Worm (Caenorhabditis elegans) whole organism, late embryonic: ENCODE data around the gene math-31.

Source experiments
- C08G9.2 ChIP-seq: sonication (generic microtip); optimal IDR thresholded peaks from 2 replicates; lab custom pipeline; 2016; ENCODE audit warnings: mild to moderate bottlenecking, missing genetic modification characterization, moderate library complexity, missing compliant biosample characterization
- ahr-1 ChIP-seq: sonication (generic microtip); optimal IDR thresholded peaks from 2 replicates; lab custom pipeline; 2016; ENCODE audit warnings: missing genetic modification characterization, missing compliant biosample characterization
- dmd-4 ChIP-seq: sonication (generic microtip); optimal IDR thresholded peaks from 2 replicates; lab custom pipeline; 2016; ENCODE audit warnings: borderline replicate concordance, missing genetic modification characterization, missing compliant biosample characterization
- elt-4 ChIP-seq: sonication (generic microtip); optimal IDR thresholded peaks from 2 replicates; lab custom pipeline; 2016; ENCODE audit warnings: missing genetic modification characterization, missing compliant biosample characterization
- fkh-6 ChIP-seq: sonication (generic microtip); optimal IDR thresholded peaks from 2 replicates; lab custom pipeline; 2016; ENCODE audit warnings: missing genetic modification characterization, missing compliant biosample characterization
- hlh-8 ChIP-seq: sonication (generic microtip); optimal IDR thresholded peaks from 2 replicates; lab custom pipeline; 2016; ENCODE audit warnings: missing genotype, missing genetic modification characterization, missing compliant biosample characterization
- mec-3 ChIP-seq: sonication (generic microtip); optimal IDR thresholded peaks from 2 replicates; lab custom pipeline; 2016; ENCODE audit warnings: borderline replicate concordance, missing genetic modification characterization, missing compliant biosample characterization
- nhr-11 ChIP-seq: fragments of 150-350 bp; optimal IDR thresholded peaks from 2 replicates; lab custom pipeline; 2014; ENCODE audit warnings: missing biosample characterization, missing genetic modification characterization
- pag-3 ChIP-seq: sonication (generic microtip); optimal IDR thresholded peaks from 2 replicates; lab custom pipeline; 2016; ENCODE audit warnings: missing compliant biosample characterization, missing genetic modification characterization, borderline replicate concordance
- tbx-2 ChIP-seq: sonication (generic microtip); optimal IDR thresholded peaks from 2 replicates; lab custom pipeline; 2016; ENCODE audit warnings: missing genetic modification characterization, missing compliant biosample characterization

DNA sequence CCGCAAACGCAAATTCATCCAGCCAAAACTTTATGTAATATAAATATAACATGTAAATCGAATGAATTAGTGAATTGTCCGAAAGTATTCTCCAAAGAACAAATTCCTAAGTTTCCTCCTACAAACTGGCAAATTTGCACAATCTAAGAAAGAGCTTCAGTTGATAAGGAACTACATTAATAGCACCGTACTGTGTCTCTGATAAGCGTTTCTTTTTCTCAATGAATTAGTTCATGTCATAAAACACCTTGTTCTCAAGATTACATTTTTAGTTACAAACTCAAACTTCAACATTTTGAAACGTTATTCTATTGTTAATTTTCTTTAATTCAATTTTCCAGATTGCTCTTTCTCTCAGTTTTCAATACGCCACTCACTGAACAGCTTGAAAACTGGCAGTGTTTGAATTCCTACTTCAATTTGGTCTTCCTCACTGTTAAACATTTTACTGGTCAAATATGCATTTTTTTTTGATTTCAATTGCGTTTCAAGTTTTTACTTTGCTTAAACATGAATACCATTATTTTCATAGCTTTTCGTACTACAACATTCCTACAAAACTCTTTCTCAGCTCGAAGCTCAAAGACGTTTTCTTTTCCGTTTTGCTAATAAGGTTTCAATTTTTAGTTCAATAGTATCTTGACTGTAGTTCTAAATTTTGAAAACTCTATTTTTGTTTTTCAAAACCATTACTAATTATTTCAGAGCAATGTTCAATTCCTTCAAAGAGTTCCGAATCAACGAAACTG is 46.8 kb downstream of the math-31 start, which contains the start of gene math-15:
- TF ChIP-seq ahr-1 (tag; lab: Kevin White, UChicago) (no peak), nhr-11 (tag; lab: Kevin White, UChicago) (no peak), fkh-6 (tag; lab: Kevin White, UChicago) (no peak), mec-3 (tag; lab: Kevin White, UChicago) (no peak), tbx-2 (tag; lab: Kevin White, UChicago) (no peak), hlh-8 (no peak), dmd-4 (tag; lab: Kevin White, UChicago) (no peak), pag-3 (tag; lab: Kevin White, UChicago) (no peak), elt-4 (tag; lab: Kevin White, UChicago) (no peak), C08G9.2 (no peak)
